Fruit fly (Drosophila melanogaster): ENCODE results near the gene GATAd.

Gene GATAd

DNA sequence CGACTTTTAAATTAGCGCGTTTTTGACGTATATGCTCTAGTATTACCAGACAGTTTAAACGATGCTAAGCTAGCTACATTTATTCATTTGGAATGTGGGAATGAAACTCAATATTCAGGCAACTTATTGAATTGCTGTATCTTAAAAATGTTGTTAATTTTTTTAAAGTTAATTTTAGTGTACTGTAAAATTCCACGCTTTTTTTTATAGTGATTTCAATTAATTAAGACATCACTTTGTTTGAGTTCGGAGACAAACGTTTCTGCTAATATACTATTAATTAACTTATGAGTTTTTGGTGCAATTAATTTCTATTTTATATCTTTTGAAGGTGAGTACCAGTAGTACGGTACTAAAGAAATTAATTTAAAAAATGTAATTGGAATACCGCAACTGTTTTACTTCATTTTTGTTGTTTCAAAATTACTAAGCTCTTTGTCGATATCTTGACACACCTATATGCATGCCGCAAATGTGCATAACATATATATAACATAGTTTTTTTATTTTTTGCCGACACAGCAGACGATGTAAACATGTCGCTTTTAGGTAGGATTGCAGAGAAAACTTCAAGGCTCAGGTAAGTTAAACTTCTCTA lies 52.8 kb downstream of the GATAd start, which contains the start of the genes Cdk1 and mRpS7 (continued):
- TF ChIP-seq CG9817 (tag; optimal IDR thresholded peaks at IDR 0.05) (peak; percentile 68), HLH54F (GFP tag; optimal IDR thresholded peaks at IDR 0.05) (peak; percentile 64), CG32772 (GFP tag; IDR thresholded peaks at IDR 0.05) (peak; percentile 72), Rx (GFP tag; IDR thresholded peaks at IDR 0.05) (no peak), CG18619 (GFP tag; optimal IDR thresholded peaks at IDR 0.05) (peak; percentile 72), Hmx (GFP tag; optimal IDR thresholded peaks at IDR 0.05) (peak; percentile 37), CG3065 (GFP tag; optimal IDR thresholded peaks at IDR 0.05) (no peak), Oli (tag; optimal IDR thresholded peaks at IDR 0.05) (peak; percentile 77), CG1792 (GFP tag; optimal IDR thresholded peaks at IDR 0.05) (no peak), CG18599 (GFP tag; optimal IDR thresholded peaks at IDR 0.05) (peak; percentile 75), Elba2 (GFP tag; optimal IDR thresholded peaks at IDR 0.05) (peak; percentile 29), CG6654 (GFP tag; optimal IDR thresholded peaks at IDR 0.05) (peak; percentile 7), caup (GFP tag; optimal IDR thresholded peaks at IDR 0.05; ENCODE audit: severe bottlenecking) (peak; percentile 52), Dip2 (GFP tag; IDR thresholded peaks at IDR 0.05) (no peak), al (GFP tag; IDR thresholded peaks at IDR 0.05) (peak; percentile 54), ap (GFP tag; IDR thresholded peaks at IDR 0.05) (0 out of 2 replicates have a peak, but pooled peaks have one; percentile 40), tio (GFP tag; optimal IDR thresholded peaks at IDR 0.05) (peak; percentile 74), CG3995 (GFP tag; optimal IDR thresholded peaks at IDR 0.05) (peak; percentile 4), CG15073 (GFP tag; optimal IDR thresholded peaks at IDR 0.05) (no peak), CG8359 (GFP tag; optimal IDR thresholded peaks at IDR 0.05; ENCODE audit: borderline replicate concordance) (peak; percentile 27), pita (GFP tag; optimal IDR thresholded peaks at IDR 0.05) (no peak), HLH4C (GFP tag; IDR thresholded peaks at IDR 0.05; ENCODE audit: partially characterized antibody) (no peak), CG14667 (GFP tag; IDR thresholded peaks at IDR 0.05) (no peak; the same call in 1 of the 2 replicates), mam (GFP tag; optimal IDR thresholded peaks at IDR 0.05) (peak; percentile 56), Hsf (GFP tag; optimal IDR thresholded peaks at IDR 0.05) (peak; percentile 79), CG1024 (GFP tag; IDR thresholded peaks at IDR 0.05) (peak; percentile 69; the same call in 1 of the 2 replicates), Max (GFP tag; optimal IDR thresholded peaks at IDR 0.05) (peak; percentile 79), kni (GFP tag; optimal IDR thresholded peaks at IDR 0.05) (no peak), ro (GFP tag; IDR thresholded peaks at IDR 0.05) (no peak), vnd (GFP tag; IDR thresholded peaks at IDR 0.05; ENCODE audit: partially characterized antibody) (no peak), gce (GFP tag; IDR thresholded peaks at IDR 0.05) (peak; percentile 67; the same call in 1 of the 3 replicates), CG8478 (optimal IDR thresholded peaks at IDR 0.05) (no peak), CG12104 (GFP tag; optimal IDR thresholded peaks at IDR 0.05) (peak; percentile 63), oc (tag; optimal IDR thresholded peaks at IDR 0.05) (no peak), exex (tag; optimal IDR thresholded peaks at IDR 0.05) (peak; percentile 39), vfl (GFP tag; optimal IDR thresholded peaks at IDR 0.05) (no peak), CTCF (GFP tag; optimal IDR thresholded peaks at IDR 0.05) (no peak), Optix (GFP tag; IDR thresholded peaks at IDR 0.05) (no peak), jing (GFP tag; optimal IDR thresholded peaks at IDR 0.05) (no peak), bsh (GFP tag; optimal IDR thresholded peaks at IDR 0.05) (peak in 1 of 2 experiments; percentile 75), Lim3 (GFP tag; IDR thresholded peaks at IDR 0.05) (no peak), CG11504 (tag; optimal IDR thresholded peaks at IDR 0.05) (peak; percentile 85), CG11247 (GFP tag; IDR thresholded peaks at IDR 0.05) (peak; percentile 43; the same call in 1 of the 2 replicates), BtbVII (GFP tag; optimal IDR thresholded peaks at IDR 0.05) (peak; percentile 28), CG11093 (GFP tag; IDR thresholded peaks at IDR 0.05) (0 out of 3 replicates have a peak, but pooled peaks have one; percentile 16), CG3847 (GFP tag; IDR thresholded peaks at IDR 0.05) (peak; percentile 51; the same call in 1 of the 2 replicates), mirr (GFP tag; optimal IDR thresholded peaks at IDR 0.05) (no peak), Rfx (GFP tag; IDR thresholded peaks at IDR 0.05) (peak; percentile 70), CG14441 (GFP tag; IDR thresholded peaks at IDR 0.05) (peak; percentile 74), CG12744 (GFP tag; optimal IDR thresholded peaks at IDR 0.05) (peak; percentile 30), CG4854 (GFP tag; optimal IDR thresholded peaks at IDR 0.05) (peak; percentile 40)

Data from whole organism, embryonic.